Worm (Caenorhabditis elegans) whole organism, midembryonic: ENCODE results near the gene tsfm-1.

Source experiments
- T22C8.4 ChIP-seq: fragments of 200-800 bp; sonication (Bioruptor generic); IDR thresholded peaks from 2 replicates; pipeline ENCODE4 v1.3.6; 2022; ENCODE audit warnings: missing genetic modification characterization, missing compliant biosample characterization
- cog-1 ChIP-seq: sonication (generic microtip); optimal IDR thresholded peaks from 2 replicates; lab custom pipeline; 2016; ENCODE audit warnings: missing genetic modification characterization, missing compliant biosample characterization
- flt-1 ChIP-seq: fragments of 200-800 bp; sonication (Bioruptor generic); IDR thresholded peaks from 2 replicates; pipeline ENCODE4 v1.3.6; 2022; ENCODE audit warnings: missing genetic modification characterization, missing compliant biosample characterization
- klf-2 ChIP-seq: fragments of 200-800 bp; sonication (Bioruptor generic); conservative IDR thresholded peaks from 2 replicates; pipeline ENCODE4 v1.3.6; 2022; ENCODE audit warnings: missing genetic modification reagents, missing genetic modification characterization, missing compliant biosample characterization
- med-1 ChIP-seq: sonication (generic microtip); optimal IDR thresholded peaks from 2 replicates; lab custom pipeline; 2017; ENCODE audit warnings: missing genetic modification characterization, mild to moderate bottlenecking, missing compliant biosample characterization, antibody characterized with exemption, missing genetic modification reagents; ENCODE audit not compliant: insufficient read depth
- ref-1 ChIP-seq: fragments of 200-800 bp; sonication (Bioruptor generic); conservative IDR thresholded peaks from 2 replicates; pipeline ENCODE4 v1.3.6; 2022; ENCODE audit warnings: missing genetic modification reagents, missing genetic modification characterization, missing compliant biosample characterization
- tab-1 ChIP-seq: fragments of 200-800 bp; sonication (Bioruptor generic); IDR thresholded peaks from 2 replicates; pipeline ENCODE4 v1.3.6; 2022; ENCODE audit warnings: missing genetic modification characterization, missing compliant biosample characterization
- ztf-23 ChIP-seq: fragments of 200-800 bp; sonication (Bioruptor generic); IDR thresholded peaks from 2 replicates; pipeline ENCODE4 v1.3.6; 2022; ENCODE audit warnings: missing genetic modification reagents, missing genetic modification characterization, missing compliant biosample characterization
- ztf-29 ChIP-seq: fragments of 200-800 bp; sonication (Bioruptor generic); IDR thresholded peaks from 2 replicates; pipeline ENCODE4 v1.3.6; 2022; ENCODE audit warnings: missing genetic modification reagents, missing genetic modification characterization, missing compliant biosample characterization

The tsfm-1 gene

ce11 chrV:12295520-12295919 lies 24.2 kb upstream of the tsfm-1 start:
- TF ChIP-seq tab-1 (GFP tag; lab: Robert Waterston, UW) (no peak), ztf-23 (GFP tag; lab: Robert Waterston, UW) (no peak), ref-1 (GFP tag; lab: Robert Waterston, UW) (no peak), klf-2 (GFP tag; lab: Robert Waterston, UW) (no peak), med-1 (GFP tag; lab: Kevin White, UChicago) (no peak), cog-1 (tag; lab: Kevin White, UChicago) (no peak), T22C8.4 (GFP tag; lab: Robert Waterston, UW) (no peak), flt-1 (GFP tag; lab: Robert Waterston, UW) (no peak), ztf-29 (GFP tag; lab: Robert Waterston, UW) (no peak)

ce11 chrV:12295015-12295414 lies 23.7 kb upstream of the tsfm-1 start:
- TF ChIP-seq cog-1 (tag; lab: Kevin White, UChicago) (no peak), T22C8.4 (GFP tag; lab: Robert Waterston, UW) (no peak), tab-1 (GFP tag; lab: Robert Waterston, UW) (no peak), ztf-29 (GFP tag; lab: Robert Waterston, UW) (no peak), med-1 (GFP tag; lab: Kevin White, UChicago) (no peak), ztf-23 (GFP tag; lab: Robert Waterston, UW) (no peak)

ce11 chrV:12294091-12294490 lies 22.7 kb upstream of the tsfm-1 start:
- no peak for TF ChIP-seq cog-1 (tag; lab: Kevin White, UChicago)
- no peak for TF ChIP-seq med-1 (GFP tag; lab: Kevin White, UChicago)
- TF ChIP-seq klf-2 (GFP tag; lab: Robert Waterston, UW), result no peak
- TF ChIP-seq flt-1 (GFP tag; lab: Robert Waterston, UW), result no peak
- TF ChIP-seq T22C8.4 (GFP tag; lab: Robert Waterston, UW), result no peak
- no peak for TF ChIP-seq ztf-23 (GFP tag; lab: Robert Waterston, UW)
- TF ChIP-seq ref-1 (GFP tag; lab: Robert Waterston, UW), result no peak
- no peak for TF ChIP-seq tab-1 (GFP tag; lab: Robert Waterston, UW)
- no peak for TF ChIP-seq ztf-29 (GFP tag; lab: Robert Waterston, UW)

ce11 chrV:12291587-12291986 lies 20.2 kb upstream of the tsfm-1 start, which contains the start of the genes srpa-68 and srh-16:
Gene srpa-68, minus strand, starts transcription at chrV:12291658.
Gene srh-16, plus strand, starts transcription at chrV:12291861.
- 0 out of 2 replicates have a peak, but pooled peaks have one; percentile 19 for TF ChIP-seq ztf-29 (GFP tag; lab: Robert Waterston, UW)
- TF ChIP-seq ref-1 (GFP tag; lab: Robert Waterston, UW), result no peak
- peak; percentile 49 for TF ChIP-seq med-1 (GFP tag; lab: Kevin White, UChicago)
- peak; percentile 79 for TF ChIP-seq cog-1 (tag; lab: Kevin White, UChicago)
- no peak for TF ChIP-seq T22C8.4 (GFP tag; lab: Robert Waterston, UW)
- peak; percentile 67; the same call in 1 of the 2 replicates for TF ChIP-seq tab-1 (GFP tag; lab: Robert Waterston, UW)
- TF ChIP-seq ztf-23 (GFP tag; lab: Robert Waterston, UW), result peak; percentile 83
- TF ChIP-seq flt-1 (GFP tag; lab: Robert Waterston, UW), result peak; percentile 87
- 0 out of 2 replicates have a peak, but pooled peaks have one; percentile 48 for TF ChIP-seq klf-2 (GFP tag; lab: Robert Waterston, UW)

ce11 chrV:12288577-12288976 lies 17.2 kb upstream of the tsfm-1 start, which contains the start of gene rskd-1:
Gene rskd-1, minus strand, starts transcription at chrV:12288615.
- TF ChIP-seq ztf-23 (GFP tag; lab: Robert Waterston, UW) (no peak), tab-1 (GFP tag; lab: Robert Waterston, UW) (no peak), cog-1 (tag; lab: Kevin White, UChicago) (no peak), med-1 (GFP tag; lab: Kevin White, UChicago) (no peak), flt-1 (GFP tag; lab: Robert Waterston, UW) (no peak), T22C8.4 (GFP tag; lab: Robert Waterston, UW) (no peak), ztf-29 (GFP tag; lab: Robert Waterston, UW) (no peak), ref-1 (GFP tag; lab: Robert Waterston, UW) (no peak), klf-2 (GFP tag; lab: Robert Waterston, UW) (no peak)

- TF ChIP-seq cog-1 (tag; lab: Kevin White, UChicago) (no peak), flt-1 (GFP tag; lab: Robert Waterston, UW) (no peak), med-1 (GFP tag; lab: Kevin White, UChicago) (no peak), ztf-23 (GFP tag; lab: Robert Waterston, UW) (no peak), ztf-29 (GFP tag; lab: Robert Waterston, UW) (no peak), ref-1 (GFP tag; lab: Robert Waterston, UW) (no peak), tab-1 (GFP tag; lab: Robert Waterston, UW) (no peak), klf-2 (GFP tag; lab: Robert Waterston, UW) (no peak), T22C8.4 (GFP tag; lab: Robert Waterston, UW) (no peak)
Measured at ce11 chrV:12287667-12288066, 16.3 kb upstream of the tsfm-1 start.

ce11 chrV:12283187-12283586 lies 11.8 kb upstream of the tsfm-1 start, which contains the start of gene F55C5.10:
Gene F55C5.10, plus strand, starts transcription at chrV:12283487.
- TF ChIP-seq cog-1 (tag; lab: Kevin White, UChicago) (no peak), med-1 (GFP tag; lab: Kevin White, UChicago) (no peak), ref-1 (GFP tag; lab: Robert Waterston, UW) (no peak), flt-1 (GFP tag; lab: Robert Waterston, UW) (no peak), tab-1 (GFP tag; lab: Robert Waterston, UW) (no peak), T22C8.4 (GFP tag; lab: Robert Waterston, UW) (no peak), ztf-29 (GFP tag; lab: Robert Waterston, UW) (no peak), klf-2 (GFP tag; lab: Robert Waterston, UW) (no peak), ztf-23 (GFP tag; lab: Robert Waterston, UW) (no peak)

- TF ChIP-seq ref-1 (GFP tag; lab: Robert Waterston, UW), result no peak
- TF ChIP-seq tab-1 (GFP tag; lab: Robert Waterston, UW), result no peak
- no peak for TF ChIP-seq ztf-23 (GFP tag; lab: Robert Waterston, UW)
- TF ChIP-seq med-1 (GFP tag; lab: Kevin White, UChicago), result no peak
- no peak for TF ChIP-seq klf-2 (GFP tag; lab: Robert Waterston, UW)
- TF ChIP-seq flt-1 (GFP tag; lab: Robert Waterston, UW), result no peak
- no peak for TF ChIP-seq cog-1 (tag; lab: Kevin White, UChicago)
- TF ChIP-seq T22C8.4 (GFP tag; lab: Robert Waterston, UW), result no peak
- TF ChIP-seq ztf-29 (GFP tag; lab: Robert Waterston, UW), result no peak
Measured at ce11 chrV:12281508-12281907, 10.2 kb upstream of the tsfm-1 start.
